Worm (Caenorhabditis elegans): ENCODE data around the gene C18A11.4.
A peak's percentile ranks its signal among the peaks of the same experiment; 100 is the strongest.

DNA sequence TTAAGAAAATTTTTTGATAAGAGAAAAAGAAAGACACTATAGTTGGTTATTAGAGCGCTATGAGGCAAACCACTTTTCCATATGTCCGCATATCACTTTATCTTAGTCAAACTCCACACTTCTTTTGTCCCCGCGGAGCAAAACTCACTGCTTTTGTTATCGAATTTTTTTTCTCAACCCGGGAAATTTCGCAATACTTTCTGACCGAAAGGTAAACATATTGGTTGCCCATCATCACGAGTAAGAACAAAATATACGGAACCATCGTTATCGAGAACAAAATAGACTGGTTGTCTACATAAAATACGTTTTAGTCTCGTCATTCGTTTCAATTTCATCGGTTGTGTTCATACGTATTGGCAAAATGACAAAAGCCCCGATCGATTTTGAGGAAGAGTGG, 24.0 kb downstream of the C18A11.4 start, which contains the start of gene C18A11.1:
- TF ChIP-seq blmp-1 (tag; optimal IDR thresholded peaks at IDR 0.05; ENCODE audit: insufficient read depth) (no peak), R02D3.7 (tag; optimal IDR thresholded peaks at IDR 0.05) (no peak), fos-1 (tag; optimal IDR thresholded peaks at IDR 0.05) (peak; percentile 29), lsy-2 (tag; optimal IDR thresholded peaks at IDR 0.05) (no peak), ztf-1 (GFP tag; conservative IDR thresholded peaks at IDR 0.05) (no peak), dmd-4 (tag; optimal IDR thresholded peaks at IDR 0.05) (no peak), sma-9 (GFP tag; optimal IDR thresholded peaks at IDR 0.05) (no peak), sma-9 (tag; optimal IDR thresholded peaks at IDR 0.05) (no peak), ztf-11 (tag; optimal IDR thresholded peaks at IDR 0.05) (no peak), nhr-12 (tag; optimal IDR thresholded peaks at IDR 0.05) (no peak), elt-1 (tag; optimal IDR thresholded peaks at IDR 0.05) (no peak), nhr-11 (tag; optimal IDR thresholded peaks at IDR 0.05) (no peak)

All from whole organism, L2 larva.